Fruit fly (Drosophila melanogaster) whole organism, embryonic: ENCODE measurements around the gene jus.
A peak's percentile ranks its signal among the peaks of the same experiment; 100 is the strongest.

Experiments
- Aef1 ChIP-seq: fragments of 200-800 bp; sonication (Bioruptor generic); IDR thresholded peaks from 3 replicates; pipeline ENCODE4 v1.3.6; 2022; ENCODE audit warnings: missing biosample characterization, missing genetic modification characterization
- CG1024 ChIP-seq: fragments of 200-800 bp; sonication (Bioruptor generic); IDR thresholded peaks from 2 replicates; pipeline ENCODE4 v1.3.6; 2022; ENCODE audit warnings: missing biosample characterization, missing genetic modification characterization
- CG13424 ChIP-seq: fragments of 200-800 bp; sonication (Bioruptor generic); optimal IDR thresholded peaks from 2 replicates; lab custom pipeline; 2019; ENCODE audit warnings: missing biosample characterization, mild to moderate bottlenecking, missing genetic modification characterization, moderate library complexity
- CG14050 ChIP-seq: fragments of 200-800 bp; sonication (Bioruptor generic); IDR thresholded peaks from 3 replicates; pipeline ENCODE4 v1.3.6; 2022; ENCODE audit warnings: missing biosample characterization, missing genetic modification characterization
- CG14667 ChIP-seq: fragments of 200-800 bp; sonication (Bioruptor generic); IDR thresholded peaks from 2 replicates; pipeline ENCODE4 v1.3.6; 2022; ENCODE audit warnings: missing biosample characterization, missing genetic modification characterization
- CG15011 ChIP-seq: fragments of 200-800 bp; sonication (Bioruptor generic); optimal IDR thresholded peaks from 3 replicates; lab custom pipeline; 2018; ENCODE audit warnings: missing biosample characterization, mild to moderate bottlenecking, missing genetic modification characterization
- CG15601 ChIP-seq: fragments of 200-800 bp; sonication (Bioruptor generic); optimal IDR thresholded peaks from 3 replicates; lab custom pipeline; 2019; ENCODE audit warnings: missing biosample characterization, mild to moderate bottlenecking, missing genetic modification characterization, moderate library complexity
- CG1602 ChIP-seq: fragments of 200-800 bp; sonication (Bioruptor generic); optimal IDR thresholded peaks from 3 replicates; lab custom pipeline; 2016; ENCODE audit warnings: missing biosample characterization, missing genetic modification characterization
- CG17802 ChIP-seq: fragments of 200-800 bp; sonication (Bioruptor generic); optimal IDR thresholded peaks from 2 replicates; lab custom pipeline; 2018; ENCODE audit warnings: missing biosample characterization, mild to moderate bottlenecking, missing genetic modification characterization, moderate library complexity
- CG2712 ChIP-seq: fragments of 200-800 bp; optimal IDR thresholded peaks from 3 replicates; lab custom pipeline; 2019; ENCODE audit warnings: missing biosample characterization, mild to moderate bottlenecking, missing genetic modification characterization, moderate library complexity
- CG3065 ChIP-seq: fragments of 200-800 bp; sonication (Bioruptor generic); optimal IDR thresholded peaks from 2 replicates; lab custom pipeline; 2016; ENCODE audit warnings: missing biosample characterization, missing genetic modification characterization
- CG3163 ChIP-seq: fragments of 200-800 bp; sonication (Bioruptor generic); optimal IDR thresholded peaks from 3 replicates; lab custom pipeline; 2016; ENCODE audit warnings: missing biosample characterization, missing genetic modification characterization
- CG32767 ChIP-seq: fragments of 200-800 bp; sonication (Bioruptor generic); IDR thresholded peaks from 2 replicates; pipeline ENCODE4 v1.3.6; 2022; ENCODE audit warnings: missing biosample characterization, missing genetic modification characterization
- CG43689 ChIP-seq: fragments of 200-800 bp; sonication (Bioruptor generic); IDR thresholded peaks from 2 replicates; pipeline ENCODE4 v1.3.6; 2022; ENCODE audit warnings: missing biosample characterization, missing genetic modification characterization
- CG7271 ChIP-seq: fragments of 200-800 bp; sonication (Bioruptor generic); optimal IDR thresholded peaks from 2 replicates; lab custom pipeline; 2018; ENCODE audit warnings: missing biosample characterization, mild to moderate bottlenecking, missing genetic modification characterization, moderate library complexity
- CG7357 ChIP-seq: fragments of 200-800 bp; sonication (Bioruptor generic); IDR thresholded peaks from 3 replicates; pipeline ENCODE4 v1.3.6; 2022; ENCODE audit warnings: missing biosample characterization, missing genetic modification characterization
- CG8388 ChIP-seq: fragments of 200-800 bp; sonication (Bioruptor generic); optimal IDR thresholded peaks from 2 replicates; lab custom pipeline; 2019; ENCODE audit warnings: missing biosample characterization, mild to moderate bottlenecking, missing genetic modification characterization, moderate library complexity
- CG8478 ChIP-seq: fragments of >200 bp; optimal IDR thresholded peaks from 2 replicates; lab custom pipeline; 2018
- CG9817 ChIP-seq: fragments of 200-800 bp; sonication (Bioruptor generic); optimal IDR thresholded peaks from 2 replicates; lab custom pipeline; 2018; ENCODE audit warnings: missing biosample characterization, mild to moderate bottlenecking, missing genetic modification characterization, moderate library complexity
- Dip2 ChIP-seq: fragments of 200-800 bp; sonication (Bioruptor generic); IDR thresholded peaks from 2 replicates; pipeline ENCODE4 v1.3.6; 2022; ENCODE audit warnings: missing biosample characterization, missing genetic modification characterization
- Fer2 ChIP-seq: fragments of 200-800 bp; sonication (Bioruptor generic); optimal IDR thresholded peaks from 2 replicates; lab custom pipeline; 2018; ENCODE audit warnings: missing biosample characterization, mild to moderate bottlenecking, missing genetic modification characterization, moderate library complexity
- Hr51 ChIP-seq, 2 experiments: fragments of 200-800 bp; sonication (Bioruptor generic); optimal IDR thresholded peaks; 2 replicates in 1 of 2; 3 replicates in 1 of 2; lab custom pipeline; 2016 to 2018; ENCODE audit warnings: missing biosample characterization in 2 of 2, missing genetic modification characterization in 2 of 2, mild to moderate bottlenecking in 1 of 2, moderate library complexity in 1 of 2
- Jarid2 ChIP-seq: fragments of 200-800 bp; sonication (Bioruptor generic); optimal IDR thresholded peaks from 3 replicates; lab custom pipeline; 2017; ENCODE audit warnings: mild to moderate bottlenecking, missing biosample characterization, missing genetic modification reagents, missing genetic modification characterization
- MESR4 ChIP-seq: fragments of 200-800 bp; sonication (Bioruptor generic); optimal IDR thresholded peaks from 2 replicates; lab custom pipeline; 2018; ENCODE audit warnings: missing biosample characterization, mild to moderate bottlenecking, missing genetic modification characterization, moderate library complexity
- Ptx1 ChIP-seq: fragments of 200-800 bp; sonication (Bioruptor generic); IDR thresholded peaks from 2 replicates; pipeline ENCODE4 v1.3.6; 2022; ENCODE audit warnings: missing biosample characterization, missing genetic modification characterization
- Scr ChIP-seq: fragments of 200-800 bp; sonication (Bioruptor generic); IDR thresholded peaks from 2 replicates; pipeline ENCODE4 v1.3.6; 2022; ENCODE audit warnings: missing biosample characterization, missing genetic modification characterization; ENCODE audit not compliant: partially characterized antibody
- ash1 ChIP-seq: fragments of 200-800 bp; sonication (Bioruptor generic); optimal IDR thresholded peaks from 2 replicates; lab custom pipeline; 2018; ENCODE audit warnings: missing biosample characterization, mild to moderate bottlenecking, missing genetic modification characterization
- bsh ChIP-seq, 2 experiments: fragments of 200-800 bp; sonication (Bioruptor generic); optimal IDR thresholded peaks; 2 replicates each; lab custom pipeline; 2017 to 2018; ENCODE audit warnings: mild to moderate bottlenecking in 2 of 2, missing biosample characterization in 2 of 2, missing genetic modification characterization in 2 of 2, moderate library complexity in 1 of 2
- crc ChIP-seq: fragments of 200-800 bp; sonication (Bioruptor generic); optimal IDR thresholded peaks from 2 replicates; lab custom pipeline; 2016; ENCODE audit warnings: missing biosample characterization, missing genetic modification characterization
- croc ChIP-seq: fragments of 200-800 bp; sonication (Bioruptor generic); conservative IDR thresholded peaks from 3 replicates; pipeline ENCODE4 v1.3.6; 2022; ENCODE audit warnings: missing biosample characterization, missing genetic modification characterization
- dan ChIP-seq: fragments of 200-800 bp; sonication (Bioruptor generic); IDR thresholded peaks from 2 replicates; pipeline ENCODE4 v1.3.6; 2022; ENCODE audit warnings: missing biosample characterization, missing genetic modification characterization
- ems ChIP-seq: fragments of 200-800 bp; sonication (Bioruptor generic); optimal IDR thresholded peaks from 3 replicates; lab custom pipeline; 2016; ENCODE audit warnings: missing biosample characterization, missing genetic modification characterization
- en ChIP-seq: fragments of 200-800 bp; sonication (Bioruptor generic); optimal IDR thresholded peaks from 2 replicates; lab custom pipeline; 2016; ENCODE audit warnings: missing biosample characterization, missing genetic modification characterization
- fd102C ChIP-seq: fragments of 200-800 bp; sonication (Bioruptor generic); optimal IDR thresholded peaks from 2 replicates; lab custom pipeline; 2018; ENCODE audit warnings: missing biosample characterization, mild to moderate bottlenecking, missing genetic modification characterization, moderate library complexity
- gcm2 ChIP-seq: fragments of 200-800 bp; sonication (Bioruptor generic); optimal IDR thresholded peaks from 2 replicates; lab custom pipeline; 2016; ENCODE audit warnings: missing biosample characterization, missing genetic modification characterization
- gsb-n ChIP-seq: fragments of 200-800 bp; sonication (Bioruptor generic); optimal IDR thresholded peaks from 3 replicates; lab custom pipeline; 2018; ENCODE audit warnings: missing biosample characterization, mild to moderate bottlenecking, missing genetic modification characterization
- gt ChIP-seq: fragments of 200-800 bp; sonication (Bioruptor generic); IDR thresholded peaks from 2 replicates; pipeline ENCODE4 v1.3.6; 2022; ENCODE audit warnings: missing biosample characterization, missing genetic modification characterization
- jumu ChIP-seq: fragments of 200-800 bp; sonication (Bioruptor generic); optimal IDR thresholded peaks from 3 replicates; lab custom pipeline; 2016; ENCODE audit warnings: missing biosample characterization, missing genetic modification characterization
- kni ChIP-seq: fragments of 200-800 bp; sonication (Bioruptor generic); optimal IDR thresholded peaks from 3 replicates; lab custom pipeline; 2017; ENCODE audit warnings: mild to moderate bottlenecking, missing biosample characterization, missing genetic modification reagents, missing genetic modification characterization
- knrl ChIP-seq: fragments of 200-800 bp; sonication (Bioruptor generic); IDR thresholded peaks from 3 replicates; pipeline ENCODE4 v1.3.6; 2022; ENCODE audit warnings: missing biosample characterization, missing genetic modification characterization; ENCODE audit not compliant: partially characterized antibody
- lab ChIP-seq: fragments of 200-800 bp; sonication (Bioruptor generic); optimal IDR thresholded peaks from 3 replicates; lab custom pipeline; 2017; ENCODE audit warnings: missing biosample characterization, missing genetic modification characterization, mild to moderate bottlenecking, moderate library complexity, missing genetic modification reagents
- lola ChIP-seq, 3 experiments: fragments of >200 bp in 2 of 3; fragments of 200-800 bp in 1 of 3; sonication (Bioruptor generic) in 1 of 3; optimal IDR thresholded peaks; 2 replicates each; lab custom pipeline; 2017 to 2019; ENCODE audit warnings: missing biosample characterization in 3 of 3, missing genetic modification characterization in 3 of 3, mild to moderate bottlenecking in 1 of 3, moderate library complexity in 1 of 3
- org-1 ChIP-seq: fragments of 200-800 bp; sonication (Bioruptor generic); optimal IDR thresholded peaks from 2 replicates; lab custom pipeline; 2017; ENCODE audit warnings: missing biosample characterization, missing genetic modification characterization
- peb ChIP-seq: fragments of 200-800 bp; sonication (Bioruptor generic); IDR thresholded peaks from 2 replicates; pipeline ENCODE4 v1.3.6; 2022; ENCODE audit warnings: missing biosample characterization, missing genetic modification characterization
- pros ChIP-seq: fragments of 200-800 bp; sonication (Bioruptor generic); optimal IDR thresholded peaks from 3 replicates; lab custom pipeline; 2019; ENCODE audit warnings: missing biosample characterization, mild to moderate bottlenecking, missing genetic modification characterization, moderate library complexity
- seq ChIP-seq: fragments of 200-800 bp; sonication (Bioruptor generic); IDR thresholded peaks from 2 replicates; pipeline ENCODE4 v1.3.6; 2022; ENCODE audit warnings: missing biosample characterization, missing genetic modification characterization
- slou ChIP-seq: fragments of 200-800 bp; sonication (Bioruptor generic); optimal IDR thresholded peaks from 3 replicates; lab custom pipeline; 2016; ENCODE audit warnings: missing biosample characterization, missing genetic modification characterization
- trem ChIP-seq: fragments of 200-800 bp; optimal IDR thresholded peaks from 3 replicates; lab custom pipeline; 2019; ENCODE audit warnings: missing biosample characterization, mild to moderate bottlenecking, missing genetic modification characterization, moderate library complexity
- trh ChIP-seq: fragments of 200-800 bp; sonication (Bioruptor generic); optimal IDR thresholded peaks from 2 replicates; lab custom pipeline; 2016; ENCODE audit warnings: missing biosample characterization, missing genetic modification characterization
- ttk ChIP-seq: fragments of 200-800 bp; sonication (Bioruptor generic); IDR thresholded peaks from 2 replicates; pipeline ENCODE4 v2.1.2; 2022; ENCODE audit warnings: missing biosample characterization, missing genetic modification characterization
- zf30C ChIP-seq: fragments of 200-800 bp; sonication (Bioruptor generic); optimal IDR thresholded peaks from 3 replicates; lab custom pipeline; 2018; ENCODE audit warnings: missing biosample characterization, mild to moderate bottlenecking, missing genetic modification characterization

The jus gene

DNA sequence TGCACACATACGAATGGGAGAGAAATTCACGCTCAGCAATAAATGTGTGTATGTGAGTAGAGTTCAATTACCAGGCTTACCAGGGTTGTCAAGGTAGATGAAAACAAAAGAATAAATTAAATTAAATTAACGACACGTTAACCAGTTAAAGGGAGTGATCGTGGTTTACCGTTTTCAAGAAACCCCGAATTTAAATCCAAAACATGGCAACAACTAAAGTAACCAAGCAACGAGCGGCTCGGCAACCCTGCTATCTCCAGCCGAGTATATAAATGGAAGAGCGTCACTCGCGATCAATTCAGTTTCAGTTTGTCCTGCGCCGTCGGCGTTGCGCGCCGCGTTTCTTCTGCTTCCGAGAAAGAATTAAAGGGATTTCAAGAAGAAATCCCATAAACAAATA lies 19.5 kb upstream of the jus start (continued):
- peak; percentile 99 for TF ChIP-seq ttk (GFP tag; lab: Robert Waterston, UW)
- TF ChIP-seq fd102C (GFP tag; lab: Kevin White, UChicago), result peak; percentile 98
- TF ChIP-seq CG8388 (GFP tag; lab: Kevin White, UChicago), result peak; percentile 99
- peak; percentile 75 for TF ChIP-seq Dip2 (GFP tag; lab: Robert Waterston, UW)
- peak; percentile 99 for TF ChIP-seq CG14050 (GFP tag; lab: Robert Waterston, UW)
- peak; percentile 98 for TF ChIP-seq gt
- peak; percentile 92 for TF ChIP-seq MESR4
- peak; percentile 98 for TF ChIP-seq slou
- TF ChIP-seq seq (GFP tag; lab: Robert Waterston, UW), result peak; percentile 99
- peak; percentile 98 for TF ChIP-seq jumu (GFP tag; lab: Kevin White, UChicago)
- TF ChIP-seq CG32767 (GFP tag; lab: Robert Waterston, UW), result peak; percentile 99
- TF ChIP-seq en (GFP tag; lab: Kevin White, UChicago), result peak; percentile 99
- TF ChIP-seq gcm2 (GFP tag; lab: Kevin White, UChicago), result peak; percentile 98
- TF ChIP-seq kni (GFP tag; lab: Kevin White, UChicago), result peak; percentile 98
- TF ChIP-seq peb (GFP tag; lab: Robert Waterston, UW), result peak; percentile 99
- TF ChIP-seq Scr, result peak; percentile 39
- peak; percentile 98 for TF ChIP-seq CG43689 (GFP tag; lab: Robert Waterston, UW)
- TF ChIP-seq org-1 (GFP tag; lab: Kevin White, UChicago), result peak; percentile 99
- TF ChIP-seq knrl (GFP tag; lab: Robert Waterston, UW), result no peak
- TF ChIP-seq bsh (GFP tag; optimal IDR thresholded peaks at IDR 0.05; lab: Kevin White, UChicago), result peak; percentile 99 to 100
- peak; percentile 99 for TF ChIP-seq croc (GFP tag; lab: Robert Waterston, UW)
- peak; percentile 99 for TF ChIP-seq CG13424 (tag; lab: Kevin White, UChicago)
- TF ChIP-seq CG3065 (GFP tag; lab: Kevin White, UChicago), result peak; percentile 99
- TF ChIP-seq CG2712, result peak; percentile 100
- peak; percentile 100 for TF ChIP-seq lab (GFP tag; lab: Kevin White, UChicago)
- peak; percentile 99 for TF ChIP-seq CG15601
- peak; percentile 100 for TF ChIP-seq CG7271 (tag; lab: Kevin White, UChicago)
- peak; percentile 68 for TF ChIP-seq pros
- TF ChIP-seq Hr51 (GFP tag; optimal IDR thresholded peaks at IDR 0.05; lab: Kevin White, UChicago), result peak; percentile 99
- TF ChIP-seq trem (tag; lab: Kevin White, UChicago), result peak; percentile 97
- peak; percentile 62 for TF ChIP-seq zf30C (GFP tag; lab: Kevin White, UChicago)
- peak; percentile 91 for TF ChIP-seq CG7357 (GFP tag; lab: Robert Waterston, UW)
- peak; percentile 99 for TF ChIP-seq CG1602
- TF ChIP-seq Fer2 (tag; lab: Kevin White, UChicago), result peak; percentile 97
- peak; percentile 92 for TF ChIP-seq ash1
- peak; percentile 99 for TF ChIP-seq CG9817 (tag; lab: Kevin White, UChicago)
- TF ChIP-seq CG15011 (GFP tag; lab: Kevin White, UChicago), result peak; percentile 99
- peak in 1 of 3 experiments; percentile 99 for TF ChIP-seq lola (GFP tag; optimal IDR thresholded peaks at IDR 0.05; lab: Kevin White, UChicago)
- peak; percentile 96 for TF ChIP-seq Jarid2 (GFP tag; lab: Kevin White, UChicago)
- TF ChIP-seq CG1024, result peak; percentile 98
- peak; percentile 98 for TF ChIP-seq trh
- peak; percentile 93 for TF ChIP-seq CG3163 (GFP tag; lab: Kevin White, UChicago)
- peak; percentile 100 for TF ChIP-seq gsb-n (tag; lab: Kevin White, UChicago)
- peak; percentile 98 for TF ChIP-seq CG14667 (GFP tag; lab: Robert Waterston, UW)
- peak; percentile 99 for TF ChIP-seq Ptx1
- peak; percentile 99 for TF ChIP-seq Aef1 (GFP tag; lab: Robert Waterston, UW)
- peak; percentile 98 for TF ChIP-seq dan (GFP tag; lab: Robert Waterston, UW)
- no peak for TF ChIP-seq CG8478 (lab: Kevin White, UChicago)
- TF ChIP-seq ems (GFP tag; lab: Kevin White, UChicago), result peak; percentile 99
- TF ChIP-seq crc (GFP tag; lab: Kevin White, UChicago), result peak; percentile 99
- TF ChIP-seq CG17802 (tag; lab: Kevin White, UChicago), result peak; percentile 92
